Worm (Caenorhabditis elegans) whole organism, young adult: Measurements from ENCODE around the gene sco-1.

Experiments
- F37B4.10 ChIP-seq: fragments of 200-800 bp; sonication (Bioruptor generic); IDR thresholded peaks from 2 replicates; pipeline ENCODE4 v1.3.6; 2022; ENCODE audit warnings: missing genetic modification characterization, missing compliant biosample characterization
- ama-1 ChIP-seq, 3 experiments: fragments of 150-350 bp in 1 of 3; sonication (generic microtip) in 2 of 3; optimal IDR thresholded peaks; 2 replicates each; lab custom pipeline; 2014 to 2018; ENCODE audit warnings: missing biosample characterization in 2 of 3, missing genetic modification characterization in 2 of 3, missing genetic modification reagents in 2 of 3
- aptf-3 ChIP-seq: fragments of 200-800 bp; sonication (Bioruptor generic); IDR thresholded peaks from 2 replicates; pipeline ENCODE4 v1.3.6; 2022; ENCODE audit warnings: missing genetic modification characterization, missing compliant biosample characterization
- nhr-90 ChIP-seq: sonication (generic microtip); optimal IDR thresholded peaks from 2 replicates; lab custom pipeline; 2016; ENCODE audit warnings: missing genotype, mild to moderate bottlenecking, missing genetic modification characterization, missing compliant biosample characterization
- pha-4 ChIP-seq: fragments of 150-350 bp; sonication (generic microtip); optimal IDR thresholded peaks from 2 replicates; lab custom pipeline; 2014; ENCODE audit warnings: missing biosample characterization, missing genetic modification reagents, missing genetic modification characterization
- snpc-1.3 ChIP-seq: sonication (generic microtip); optimal IDR thresholded peaks from 2 replicates; lab custom pipeline; 2017; ENCODE audit warnings: missing genetic modification characterization, mild to moderate bottlenecking, missing compliant biosample characterization, antibody characterized with exemption, moderate library complexity, missing genotype, missing genetic modification reagents; ENCODE audit not compliant: insufficient read depth
- xnd-1 ChIP-seq: sonication (generic microtip); optimal IDR thresholded peaks from 2 replicates; lab custom pipeline; 2016; ENCODE audit warnings: missing genotype, missing genetic modification reagents, missing genetic modification characterization, missing compliant biosample characterization
- zim-3 ChIP-seq: sonication (generic microtip); optimal IDR thresholded peaks from 2 replicates; lab custom pipeline; 2017; ENCODE audit warnings: mild to moderate bottlenecking, missing genetic modification characterization, moderate library complexity, missing compliant biosample characterization

DNA sequence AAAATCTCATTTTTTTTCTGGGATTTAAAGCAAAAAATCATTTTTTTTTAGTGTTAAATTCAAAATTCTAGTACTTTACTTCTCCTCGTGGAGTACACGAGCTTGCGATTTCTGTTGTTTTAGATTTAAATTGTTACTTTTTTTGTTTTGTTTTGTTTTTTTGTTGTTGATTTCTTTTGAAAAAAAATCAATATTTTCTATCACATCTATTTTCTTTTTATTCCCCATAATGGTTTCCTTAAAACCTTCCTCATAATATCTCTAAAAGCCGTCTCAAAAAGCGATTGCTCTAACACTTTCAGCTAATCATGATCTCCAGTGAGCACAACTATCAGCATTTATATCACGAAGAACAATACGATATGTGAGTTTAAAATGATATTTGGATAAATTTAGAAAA is 35.0 kb downstream of the sco-1 start, which contains the start of gene madf-3:
- TF ChIP-seq snpc-1.3 (tag; lab: Kevin White, UChicago): no peak
- no peak for TF ChIP-seq aptf-3 (GFP tag; lab: Robert Waterston, UW)
- no peak for TF ChIP-seq ama-1 (optimal IDR thresholded peaks at IDR 0.05; lab: Kevin White, UChicago)
- TF ChIP-seq ama-1 (GFP tag; optimal IDR thresholded peaks at IDR 0.05; lab: Kevin White, UChicago): no peak
- TF ChIP-seq pha-4: no peak
- TF ChIP-seq xnd-1 (tag; lab: Kevin White, UChicago): no peak
- TF ChIP-seq zim-3 (tag; lab: Kevin White, UChicago): no peak
- no peak for TF ChIP-seq nhr-90
- TF ChIP-seq F37B4.10 (GFP tag; lab: Robert Waterston, UW): no peak
